Worm (Caenorhabditis elegans) whole organism, early embryonic: ENCODE results near the gene dec-7.

Experiments
- B0310.2 ChIP-seq: sonication (generic microtip); optimal IDR thresholded peaks from 2 replicates; lab custom pipeline; 2016; ENCODE audit warnings: mild to moderate bottlenecking, missing genetic modification characterization, missing compliant biosample characterization
- aly-1 ChIP-seq: sonication (generic microtip); optimal IDR thresholded peaks from 2 replicates; lab custom pipeline; 2016; ENCODE audit warnings: missing genetic modification characterization, missing compliant biosample characterization
- ama-1 ChIP-seq: fragments of 150-350 bp; optimal IDR thresholded peaks from 2 replicates; lab custom pipeline; 2014
- ceh-13 ChIP-seq: fragments of 200-800 bp; sonication (Bioruptor generic); optimal IDR thresholded peaks from 2 replicates; lab custom pipeline; 2018; ENCODE audit warnings: mild to moderate bottlenecking, missing genetic modification characterization, missing compliant biosample characterization
- ceh-36 ChIP-seq: sonication (generic microtip); optimal IDR thresholded peaks from 2 replicates; lab custom pipeline; 2016; ENCODE audit warnings: missing genetic modification characterization, inconsistent platforms, missing compliant biosample characterization
- ets-7 ChIP-seq: sonication (generic microtip); optimal IDR thresholded peaks from 2 replicates; lab custom pipeline; 2016; ENCODE audit warnings: missing genotype, missing genetic modification characterization, missing compliant biosample characterization
- flt-1 ChIP-seq: fragments of 200-800 bp; sonication (Bioruptor generic); IDR thresholded peaks from 2 replicates; pipeline ENCODE4 v1.3.6; 2022; ENCODE audit warnings: missing genetic modification characterization, missing compliant biosample characterization
- hmbx-1 ChIP-seq: sonication (generic microtip); optimal IDR thresholded peaks from 2 replicates; lab custom pipeline; 2016; ENCODE audit warnings: mild to moderate bottlenecking, missing genetic modification characterization, missing compliant biosample characterization
- hnd-1 ChIP-seq: sonication (generic microtip); optimal IDR thresholded peaks from 2 replicates; lab custom pipeline; 2016; ENCODE audit warnings: missing genetic modification characterization, missing compliant biosample characterization
- pes-1 ChIP-seq: fragments of 200-800 bp; sonication (Bioruptor generic); IDR thresholded peaks from 2 replicates; pipeline ENCODE4 v1.3.6; 2022; ENCODE audit warnings: missing genetic modification reagents, missing genetic modification characterization, missing compliant biosample characterization
- tbx-11 ChIP-seq: fragments of 200-800 bp; sonication (Bioruptor generic); IDR thresholded peaks from 2 replicates; pipeline ENCODE4 v1.3.6; 2022; ENCODE audit warnings: missing genetic modification characterization, missing compliant biosample characterization
- tbx-37 ChIP-seq: fragments of 200-800 bp; sonication (Bioruptor generic); conservative IDR thresholded peaks from 2 replicates; pipeline ENCODE4 v1.3.6; 2022; ENCODE audit warnings: missing genetic modification reagents, missing genetic modification characterization, missing compliant biosample characterization
- tra-4 ChIP-seq: sonication (generic microtip); optimal IDR thresholded peaks from 2 replicates; lab custom pipeline; 2017; ENCODE audit warnings: missing genetic modification characterization, missing compliant biosample characterization

DNA sequence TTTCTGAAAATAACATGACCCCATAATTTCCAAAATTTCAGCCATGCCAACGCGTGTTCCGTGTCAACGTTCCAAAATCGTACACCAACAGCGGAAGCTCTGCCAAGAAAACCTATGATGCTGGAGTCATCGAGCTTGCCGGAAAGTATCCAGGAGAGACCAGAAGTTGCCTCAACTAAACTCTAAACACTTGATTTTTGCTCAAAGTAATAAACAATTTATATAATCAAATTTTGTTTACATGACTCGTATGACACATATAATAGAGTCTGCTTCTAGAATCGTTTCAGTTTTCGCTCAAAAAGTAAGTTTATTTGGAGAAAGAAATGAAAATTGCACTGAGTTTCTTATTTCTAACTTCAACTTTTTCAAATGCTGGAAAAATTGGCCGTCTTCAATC lies 3.4 kb upstream of the dec-7 start, which contains the start of gene ttr-1:
- TF ChIP-seq tra-4 (tag; lab: Kevin White, UChicago): no peak
- TF ChIP-seq flt-1: no peak
- TF ChIP-seq ceh-13 (GFP tag; lab: Kevin White, UChicago): no peak
- no peak for TF ChIP-seq ama-1
- TF ChIP-seq tbx-11 (GFP tag; lab: Robert Waterston, UW): no peak
- no peak for TF ChIP-seq aly-1 (tag; lab: Kevin White, UChicago)
- TF ChIP-seq ets-7 (tag; lab: Kevin White, UChicago): no peak
- no peak for TF ChIP-seq pes-1
- TF ChIP-seq B0310.2: no peak
- TF ChIP-seq hnd-1 (tag; lab: Kevin White, UChicago): no peak
- no peak for TF ChIP-seq hmbx-1 (tag; lab: Kevin White, UChicago)
- no peak for TF ChIP-seq tbx-37 (GFP tag; lab: Robert Waterston, UW)
- no peak for TF ChIP-seq ceh-36
